Fruit fly (Drosophila melanogaster): ENCODE data around the gene TfIIEbeta.

dm6 chr3L:4252862-4253610 is 33.8 kb upstream of the TfIIEbeta start:
- TF ChIP-seq cnc (optimal IDR thresholded peaks at IDR 0.05) = no peak
- TF ChIP-seq kay (GFP tag; ENCODE audit: borderline replicate concordance) = no peak
- TF ChIP-seq CG14711 (tag; optimal IDR thresholded peaks at IDR 0.05) = no peak
- TF ChIP-seq CG12768 (GFP tag; optimal IDR thresholded peaks at IDR 0.05) = no peak
- no peak for TF ChIP-seq CG7045 (GFP tag; optimal IDR thresholded peaks at IDR 0.05)
- no peak for TF ChIP-seq Clk (GFP tag; optimal IDR thresholded peaks at IDR 0.05)
- no peak for TF ChIP-seq tj (GFP tag; optimal IDR thresholded peaks at IDR 0.05)
- no peak for TF ChIP-seq Crg-1 (GFP tag; optimal IDR thresholded peaks at IDR 0.05)
- no peak for TF ChIP-seq ovo (GFP tag; optimal IDR thresholded peaks at IDR 0.05)
- TF ChIP-seq bab1 (GFP tag; optimal IDR thresholded peaks at IDR 0.05) = no peak
- no peak for TF ChIP-seq CG7101 (tag; optimal IDR thresholded peaks at IDR 0.05)
- no peak for TF ChIP-seq Mnt (GFP tag; optimal IDR thresholded peaks at IDR 0.05)
- no peak for TF ChIP-seq CG11617 (GFP tag; optimal IDR thresholded peaks at IDR 0.05)
- TF ChIP-seq CG5204 (GFP tag; optimal IDR thresholded peaks at IDR 0.05) = no peak

Measured in whole organism, adult.